Fruit fly (Drosophila melanogaster) whole organism, embryonic: Measurements from ENCODE around the gene iav.

ENCODE experiments used
- Ada2b ChIP-seq: fragments of 200-800 bp; sonication (Bioruptor generic); IDR thresholded peaks from 2 replicates; pipeline ENCODE4 v1.3.6; 2022; ENCODE audit warnings: missing biosample characterization, missing genetic modification characterization
- B-H2 ChIP-seq: fragments of 200-800 bp; sonication (Bioruptor generic); optimal IDR thresholded peaks from 2 replicates; lab custom pipeline; 2018; ENCODE audit warnings: missing biosample characterization, mild to moderate bottlenecking, missing genetic modification characterization
- Blimp-1 ChIP-seq: fragments of 200-800 bp; sonication (Bioruptor generic); optimal IDR thresholded peaks from 3 replicates; lab custom pipeline; 2018; ENCODE audit warnings: missing biosample characterization, missing genetic modification characterization, mild to moderate bottlenecking, moderate library complexity, missing genetic modification reagents
- CG10267 ChIP-seq: fragments of 200-800 bp; sonication (Bioruptor generic); optimal IDR thresholded peaks from 2 replicates; lab custom pipeline; 2018; ENCODE audit warnings: missing biosample characterization, mild to moderate bottlenecking, missing genetic modification characterization, moderate library complexity
- CG10366 ChIP-seq: fragments of 200-800 bp; sonication (Bioruptor generic); IDR thresholded peaks from 2 replicates; pipeline ENCODE4 v1.3.6; 2022; ENCODE audit warnings: missing biosample characterization, missing genetic modification characterization
- CG10543 ChIP-seq: fragments of 200-800 bp; sonication (Bioruptor generic); optimal IDR thresholded peaks from 3 replicates; lab custom pipeline; 2017; ENCODE audit warnings: missing biosample characterization, mild to moderate bottlenecking, missing genetic modification characterization, moderate library complexity
- CG10565 ChIP-seq: fragments of 200-800 bp; sonication (Bioruptor generic); optimal IDR thresholded peaks from 3 replicates; lab custom pipeline; 2016; ENCODE audit warnings: missing biosample characterization, mild to moderate bottlenecking, missing genetic modification characterization
- CG12236 ChIP-seq: fragments of 200-800 bp; sonication (Bioruptor generic); optimal IDR thresholded peaks from 2 replicates; lab custom pipeline; 2016; ENCODE audit warnings: missing biosample characterization, missing genetic modification characterization
- CG13287 ChIP-seq: fragments of 200-800 bp; sonication (Bioruptor generic); IDR thresholded peaks from 2 replicates; pipeline ENCODE4 v1.3.6; 2022; ENCODE audit warnings: missing biosample characterization, missing genetic modification characterization; ENCODE audit not compliant: partially characterized antibody
- CG13296 ChIP-seq: fragments of 200-800 bp; sonication (Bioruptor generic); optimal IDR thresholded peaks from 3 replicates; lab custom pipeline; 2018; ENCODE audit warnings: missing biosample characterization, mild to moderate bottlenecking, missing genetic modification characterization
- CG15073 ChIP-seq: fragments of 200-800 bp; sonication (Bioruptor generic); optimal IDR thresholded peaks from 2 replicates; lab custom pipeline; 2016; ENCODE audit warnings: missing biosample characterization, missing genetic modification characterization
- CG15696 ChIP-seq: fragments of 200-800 bp; sonication (Bioruptor generic); optimal IDR thresholded peaks from 2 replicates; lab custom pipeline; 2019; ENCODE audit warnings: missing biosample characterization, mild to moderate bottlenecking, missing genetic modification characterization, moderate library complexity
- CG2120 ChIP-seq: fragments of 200-800 bp; sonication (Bioruptor generic); optimal IDR thresholded peaks from 3 replicates; lab custom pipeline; 2016; ENCODE audit warnings: missing biosample characterization, missing genetic modification characterization
- CG2889 ChIP-seq: fragments of 200-800 bp; sonication (Bioruptor generic); IDR thresholded peaks from 3 replicates; pipeline ENCODE4 v1.3.6; 2022; ENCODE audit warnings: missing biosample characterization, missing genetic modification characterization
- CG4328 ChIP-seq: fragments of 200-800 bp; sonication (Bioruptor generic); optimal IDR thresholded peaks from 3 replicates; lab custom pipeline; 2017; ENCODE audit warnings: missing biosample characterization, missing genetic modification reagents, missing genetic modification characterization
- CG4820 ChIP-seq: fragments of 200-800 bp; sonication (Bioruptor generic); optimal IDR thresholded peaks from 3 replicates; lab custom pipeline; 2016; ENCODE audit warnings: missing biosample characterization, missing genetic modification characterization
- CG6272 ChIP-seq: fragments of 200-800 bp; sonication (Bioruptor generic); IDR thresholded peaks from 2 replicates; pipeline ENCODE4 v1.3.6; 2022; ENCODE audit warnings: missing biosample characterization, missing genetic modification characterization
- CG6765 ChIP-seq: fragments of 200-800 bp; sonication (Bioruptor generic); optimal IDR thresholded peaks from 3 replicates; lab custom pipeline; 2017; ENCODE audit warnings: missing biosample characterization, mild to moderate bottlenecking, missing genetic modification characterization
- CG6791 ChIP-seq: fragments of 200-800 bp; sonication (Bioruptor generic); IDR thresholded peaks from 3 replicates; pipeline ENCODE4 v1.3.6; 2022; ENCODE audit warnings: missing biosample characterization, missing genetic modification characterization; ENCODE audit not compliant: partially characterized antibody
- CG8944 ChIP-seq: fragments of 200-800 bp; sonication (Bioruptor generic); optimal IDR thresholded peaks from 3 replicates; lab custom pipeline; 2016; ENCODE audit warnings: missing biosample characterization, missing genetic modification characterization
- CG9727 ChIP-seq: fragments of 200-800 bp; sonication (Bioruptor generic); optimal IDR thresholded peaks from 3 replicates; lab custom pipeline; 2017; ENCODE audit warnings: missing biosample characterization, mild to moderate bottlenecking, missing genetic modification characterization
- CG9797 ChIP-seq: fragments of 200-800 bp; sonication (Bioruptor generic); optimal IDR thresholded peaks from 3 replicates; lab custom pipeline; 2018; ENCODE audit warnings: missing biosample characterization, mild to moderate bottlenecking, missing genetic modification characterization
- Dll ChIP-seq: fragments of 200-800 bp; sonication (Bioruptor generic); IDR thresholded peaks from 4 replicates; pipeline ENCODE4 v1.3.6; 2022; ENCODE audit warnings: missing biosample characterization, missing genetic modification characterization; ENCODE audit not compliant: partially characterized antibody
- Doc3 ChIP-seq: fragments of 200-800 bp; sonication (Bioruptor generic); IDR thresholded peaks from 3 replicates; pipeline ENCODE4 v1.3.6; 2022; ENCODE audit warnings: missing biosample characterization, missing genetic modification characterization; ENCODE audit not compliant: partially characterized antibody
- Gsc ChIP-seq: fragments of 200-800 bp; sonication (Bioruptor generic); IDR thresholded peaks from 2 replicates; pipeline ENCODE4 v1.3.6; 2022; ENCODE audit warnings: missing biosample characterization, missing genetic modification characterization
- HLH3B ChIP-seq: fragments of 200-800 bp; sonication (Bioruptor generic); IDR thresholded peaks from 2 replicates; pipeline ENCODE4 v1.3.6; 2022; ENCODE audit warnings: missing biosample characterization, missing genetic modification characterization
- Hr39 ChIP-seq: fragments of >200 bp; optimal IDR thresholded peaks from 2 replicates; lab custom pipeline; 2017
- Kr ChIP-seq: fragments of 200-800 bp; sonication (Bioruptor generic); optimal IDR thresholded peaks from 2 replicates; lab custom pipeline; 2017; ENCODE audit warnings: missing biosample characterization, mild to moderate bottlenecking, missing genetic modification characterization
- MTF-1 ChIP-seq: fragments of 200-800 bp; sonication (Bioruptor generic); optimal IDR thresholded peaks from 2 replicates; lab custom pipeline; 2018; ENCODE audit warnings: missing biosample characterization, mild to moderate bottlenecking, missing genetic modification characterization, borderline replicate concordance
- Myb ChIP-seq: fragments of 200-800 bp; sonication (Bioruptor generic); optimal IDR thresholded peaks from 2 replicates; lab custom pipeline; 2016; ENCODE audit warnings: missing biosample characterization, missing genetic modification characterization
- NK7.1 ChIP-seq: fragments of 200-800 bp; sonication (Bioruptor generic); optimal IDR thresholded peaks from 3 replicates; lab custom pipeline; 2016; ENCODE audit warnings: missing biosample characterization, missing genetic modification characterization
- Nf-YA ChIP-seq: fragments of 200-800 bp; sonication (Bioruptor generic); IDR thresholded peaks from 2 replicates; pipeline ENCODE4 v1.3.6; 2022; ENCODE audit warnings: missing biosample characterization, missing genetic modification characterization
- Scr ChIP-seq: fragments of 200-800 bp; sonication (Bioruptor generic); IDR thresholded peaks from 2 replicates; pipeline ENCODE4 v1.3.6; 2022; ENCODE audit warnings: missing biosample characterization, missing genetic modification characterization; ENCODE audit not compliant: partially characterized antibody
- amos ChIP-seq: fragments of 200-800 bp; sonication (Bioruptor generic); IDR thresholded peaks from 2 replicates; pipeline ENCODE4 v1.3.6; 2022; ENCODE audit warnings: missing biosample characterization, missing genetic modification characterization; ENCODE audit not compliant: partially characterized antibody
- bbx ChIP-seq: fragments of 200-800 bp; sonication (Bioruptor generic); IDR thresholded peaks from 2 replicates; pipeline ENCODE4 v1.3.6; 2022; ENCODE audit warnings: missing biosample characterization, missing genetic modification characterization; ENCODE audit not compliant: partially characterized antibody
- btn ChIP-seq: fragments of 200-800 bp; sonication (Bioruptor generic); optimal IDR thresholded peaks from 2 replicates; lab custom pipeline; 2016; ENCODE audit warnings: missing biosample characterization, missing genetic modification characterization
- cg ChIP-seq: fragments of 200-800 bp; sonication (Bioruptor generic); optimal IDR thresholded peaks from 3 replicates; lab custom pipeline; 2019; ENCODE audit warnings: missing biosample characterization, mild to moderate bottlenecking, missing genetic modification characterization, moderate library complexity
- fd96Cb ChIP-seq: fragments of 200-800 bp; sonication (Bioruptor generic); optimal IDR thresholded peaks from 2 replicates; lab custom pipeline; 2018; ENCODE audit warnings: missing biosample characterization, mild to moderate bottlenecking, missing genetic modification characterization, moderate library complexity
- gsb ChIP-seq: fragments of 200-800 bp; sonication (Bioruptor generic); IDR thresholded peaks from 2 replicates; pipeline ENCODE4 v1.3.6; 2022; ENCODE audit warnings: missing biosample characterization, missing genetic modification characterization
- gsb-n ChIP-seq: fragments of 200-800 bp; sonication (Bioruptor generic); optimal IDR thresholded peaks from 3 replicates; lab custom pipeline; 2018; ENCODE audit warnings: missing biosample characterization, mild to moderate bottlenecking, missing genetic modification characterization
- jing ChIP-seq: fragments of 200-800 bp; sonication (Bioruptor generic); optimal IDR thresholded peaks from 2 replicates; lab custom pipeline; 2018; ENCODE audit warnings: missing biosample characterization, mild to moderate bottlenecking, missing genetic modification characterization
- ken ChIP-seq: fragments of 200-800 bp; sonication (Bioruptor generic); IDR thresholded peaks from 3 replicates; pipeline ENCODE4 v1.3.6; 2022; ENCODE audit warnings: missing biosample characterization, missing genetic modification characterization
- odd ChIP-seq: fragments of 200-800 bp; sonication (Bioruptor generic); optimal IDR thresholded peaks from 2 replicates; lab custom pipeline; 2017; ENCODE audit warnings: missing biosample characterization, mild to moderate bottlenecking, missing genetic modification characterization
- ro ChIP-seq: fragments of 200-800 bp; sonication (Bioruptor generic); IDR thresholded peaks from 2 replicates; pipeline ENCODE4 v1.3.6; 2022; ENCODE audit warnings: missing biosample characterization, missing genetic modification characterization
- sens-2 ChIP-seq: fragments of 200-800 bp; sonication (Bioruptor generic); IDR thresholded peaks from 2 replicates; pipeline ENCODE4 v1.3.6; 2022; ENCODE audit warnings: missing biosample characterization, missing genetic modification characterization
- usp ChIP-seq: fragments of >200 bp; optimal IDR thresholded peaks from 2 replicates; lab custom pipeline; 2017; ENCODE audit warnings: missing biosample characterization, missing genetic modification characterization

iav gene

DNA sequence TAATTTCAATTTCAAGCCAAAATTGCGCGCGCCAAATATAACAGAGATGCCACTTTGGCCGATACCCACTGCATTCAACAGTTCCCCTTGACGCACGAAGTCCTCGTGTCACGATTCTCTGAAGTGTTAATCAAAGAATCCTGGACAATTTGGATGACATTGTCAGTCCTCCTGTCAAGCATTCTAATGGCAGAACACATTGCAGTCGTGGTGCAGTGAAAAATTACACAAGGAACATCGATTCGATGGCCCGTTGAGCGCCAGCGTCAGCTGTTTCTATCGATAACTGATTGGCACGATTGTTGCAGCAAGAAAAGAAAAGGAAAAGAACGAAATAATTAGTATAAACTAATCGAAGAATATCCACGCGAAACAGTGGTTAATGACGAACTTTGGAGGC is 10.4 kb downstream of the iav start, which contains the start of gene nonC (continued):
- TF ChIP-seq CG9797 (GFP tag; lab: Kevin White, UChicago) (peak; percentile 55), CG10366 (GFP tag; lab: Robert Waterston, UW) (no peak), usp (GFP tag; lab: Kevin White, UChicago) (no peak), CG13287 (GFP tag; lab: Robert Waterston, UW) (peak; percentile 91), CG6791 (peak; percentile 78), odd (GFP tag; lab: Kevin White, UChicago) (no peak), Scr (GFP tag; lab: Robert Waterston, UW) (peak; percentile 93), MTF-1 (no peak)

DNA sequence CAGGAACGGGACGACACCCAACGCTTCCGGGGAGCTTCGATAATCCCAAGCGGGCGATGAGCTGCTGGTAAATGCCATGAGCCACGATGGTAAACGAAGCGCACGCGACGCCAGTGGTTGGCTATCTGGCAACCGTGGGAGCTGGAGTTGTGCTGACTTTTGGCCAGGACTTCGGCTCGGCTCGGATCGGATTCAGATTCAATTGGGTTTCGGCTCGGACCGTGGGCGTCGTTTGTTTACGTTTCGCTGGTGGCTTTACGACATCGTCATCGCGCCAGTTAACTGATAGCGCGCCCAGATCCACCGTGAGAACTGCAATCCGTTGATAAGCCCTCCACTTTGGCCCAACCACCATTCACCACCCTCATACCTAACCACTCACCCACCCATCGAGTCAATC is 18.8 kb downstream of the iav start, which contains the start of gene mAChR-C:
mAChR-C (minus strand) TSS at position 101 of the 400 bp plus-strand sequence.
- no peak for TF ChIP-seq sens-2 (GFP tag; lab: Robert Waterston, UW)
- TF ChIP-seq gsb (GFP tag; lab: Robert Waterston, UW) = no peak
- no peak for TF ChIP-seq CG12236 (GFP tag; lab: Kevin White, UChicago)
- no peak for TF ChIP-seq Ada2b (GFP tag; lab: Robert Waterston, UW)
- TF ChIP-seq jing (GFP tag; lab: Kevin White, UChicago) = no peak
- TF ChIP-seq HLH3B (GFP tag; lab: Robert Waterston, UW) = no peak
- TF ChIP-seq CG4328 (GFP tag; lab: Kevin White, UChicago) = no peak
- TF ChIP-seq CG10543 (GFP tag; lab: Kevin White, UChicago) = no peak
- TF ChIP-seq NK7.1 = no peak
- TF ChIP-seq B-H2 (GFP tag; lab: Kevin White, UChicago) = no peak
- TF ChIP-seq Doc3 (GFP tag; lab: Robert Waterston, UW) = no peak
- TF ChIP-seq Nf-YA (GFP tag; lab: Robert Waterston, UW) = no peak
- no peak for TF ChIP-seq bbx (GFP tag; lab: Robert Waterston, UW)

DNA sequence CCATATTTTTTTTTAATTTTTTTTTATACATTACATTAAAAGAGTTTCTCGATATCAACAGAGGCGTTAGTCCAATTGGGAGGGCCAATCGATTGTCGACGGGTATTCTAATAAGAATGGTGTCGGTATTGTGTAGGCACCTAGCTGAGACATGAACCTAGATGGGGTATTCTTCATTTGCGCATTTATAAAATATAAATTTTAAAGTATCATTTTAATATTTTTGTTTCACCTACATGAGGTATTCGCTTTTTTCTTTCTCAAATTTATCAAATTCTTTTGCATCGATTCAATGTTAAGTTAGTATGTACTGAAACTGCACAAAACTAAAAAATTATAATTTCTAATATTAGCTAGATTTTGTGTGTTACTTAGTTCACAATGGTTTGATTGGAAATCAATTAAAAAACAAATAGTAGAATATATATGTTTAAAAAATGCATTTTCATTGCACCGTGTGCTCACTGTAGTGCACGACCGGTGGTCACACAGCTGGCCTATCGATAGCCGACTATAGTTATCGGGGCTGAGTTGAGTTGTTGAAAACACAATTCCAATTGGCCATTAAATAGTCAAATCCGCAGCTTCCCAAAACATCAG is 30.2 kb downstream of the iav start, which contains the start of the genes CG14435 and Tmf:
CG14435 (minus strand) TSS at position 81 of the 600 bp plus-strand sequence.
Tmf (plus strand) TSS at position 501 of the 600 bp plus-strand sequence.
- TF ChIP-seq CG6272 (GFP tag; lab: Robert Waterston, UW) (peak; percentile 87), Hr39 (lab: Kevin White, UChicago) (no peak), ken (GFP tag; lab: Robert Waterston, UW) (peak; percentile 85), CG2889 (GFP tag; lab: Robert Waterston, UW) (peak; percentile 78), CG10565 (GFP tag; lab: Kevin White, UChicago) (no peak), cg (GFP tag; lab: Kevin White, UChicago) (no peak), Gsc (GFP tag; lab: Robert Waterston, UW) (peak; percentile 71), ro (GFP tag; lab: Robert Waterston, UW) (peak; percentile 62), CG15696 (tag; lab: Kevin White, UChicago) (peak; percentile 86), Dll (GFP tag; lab: Robert Waterston, UW) (peak; percentile 66), CG9727 (peak; percentile 88), CG4820 (GFP tag; lab: Kevin White, UChicago) (peak; percentile 74), CG6765 (GFP tag; lab: Kevin White, UChicago) (peak; percentile 63), Myb (peak; percentile 4), Kr (GFP tag; lab: Kevin White, UChicago) (no peak), amos (peak; percentile 43; the same call in 1 of the 2 replicates), fd96Cb (tag; lab: Kevin White, UChicago) (peak; percentile 77), CG10267 (tag; lab: Kevin White, UChicago) (peak; percentile 75), gsb-n (peak; percentile 67), btn (GFP tag; lab: Kevin White, UChicago) (no peak), CG2120 (GFP tag; lab: Kevin White, UChicago) (peak; percentile 87), Doc3 (GFP tag; lab: Robert Waterston, UW) (no peak), CG9797 (GFP tag; lab: Kevin White, UChicago) (peak; percentile 39), CG13296 (peak; percentile 71), CG8944 (GFP tag; lab: Kevin White, UChicago) (peak; percentile 23), B-H2 (GFP tag; lab: Kevin White, UChicago) (peak; percentile 84), CG15073 (GFP tag; lab: Kevin White, UChicago) (no peak), Blimp-1 (peak; percentile 12)
